Fruit fly (Drosophila melanogaster): ENCODE measurements around the gene Tpi.
A peak's percentile ranks its signal among the peaks of the same experiment; 100 is the strongest.

Gene Tpi

DNA sequence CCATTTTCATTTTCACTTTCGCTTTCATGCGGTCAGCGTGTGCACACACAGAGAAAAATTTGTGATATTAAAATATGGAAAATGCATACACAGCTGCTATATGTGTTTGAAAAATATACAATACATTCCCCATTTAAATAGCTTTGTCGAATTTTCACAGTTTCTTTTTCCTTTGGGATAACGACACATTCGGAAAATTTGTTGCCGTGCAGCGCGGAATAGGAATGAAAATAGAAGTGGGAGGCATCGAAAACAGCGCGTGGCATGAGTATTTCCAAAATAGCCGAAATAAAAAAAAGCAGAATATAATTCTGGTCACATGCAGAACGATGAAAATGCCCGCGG, 41.7 kb downstream of the Tpi start (continued):
- TF ChIP-seq z (GFP tag; IDR thresholded peaks at IDR 0.05): no peak; the same call in 2 of the 3 replicates
- TF ChIP-seq chinmo (GFP tag; IDR thresholded peaks at IDR 0.05; ENCODE audit: partially characterized antibody): 0 out of 4 replicates have a peak, but pooled peaks have one; percentile 47
- peak; percentile 75 for TF ChIP-seq CG12942 (GFP tag; optimal IDR thresholded peaks at IDR 0.05)
- peak; percentile 52 for TF ChIP-seq CG18011 (GFP tag; optimal IDR thresholded peaks at IDR 0.05)
- TF ChIP-seq CG31388 (GFP tag; optimal IDR thresholded peaks at IDR 0.05): peak; percentile 62
- TF ChIP-seq sisA (GFP tag; IDR thresholded peaks at IDR 0.05): peak; percentile 92
- peak; percentile 74 for TF ChIP-seq btn (GFP tag; optimal IDR thresholded peaks at IDR 0.05)
- TF ChIP-seq CG3281 (GFP tag; optimal IDR thresholded peaks at IDR 0.05): peak; percentile 84
- peak; percentile 69 for TF ChIP-seq CG6854 (GFP tag; optimal IDR thresholded peaks at IDR 0.05)
- TF ChIP-seq Sin3A (optimal IDR thresholded peaks at IDR 0.05): no peak
- TF ChIP-seq sna (GFP tag; IDR thresholded peaks at IDR 0.05; ENCODE audit: partially characterized antibody): no peak
- peak; percentile 62 for TF ChIP-seq Doc2 (GFP tag; IDR thresholded peaks at IDR 0.05)
- no peak for TF ChIP-seq yki (optimal IDR thresholded peaks at IDR 0.05)
- TF ChIP-seq pum (GFP tag; optimal IDR thresholded peaks at IDR 0.05): peak; percentile 82
- no peak for TF ChIP-seq Hr39 (optimal IDR thresholded peaks at IDR 0.05)
- TF ChIP-seq H2.0 (GFP tag; IDR thresholded peaks at IDR 0.05): peak; percentile 72
- TF ChIP-seq CG18262 (tag; optimal IDR thresholded peaks at IDR 0.05): peak; percentile 81
- TF ChIP-seq nerfin-2 (GFP tag; IDR thresholded peaks at IDR 0.05; ENCODE audit: partially characterized antibody): no peak
- TF ChIP-seq Hr3 (GFP tag; optimal IDR thresholded peaks at IDR 0.05): peak; percentile 74
- peak; percentile 72 for TF ChIP-seq tup (GFP tag; optimal IDR thresholded peaks at IDR 0.05)
- peak; percentile 73 for TF ChIP-seq CG10147 (GFP tag; optimal IDR thresholded peaks at IDR 0.05)
- TF ChIP-seq CG5953 (GFP tag; IDR thresholded peaks at IDR 0.05): peak; percentile 60
- peak; percentile 74 for TF ChIP-seq Rx (GFP tag; IDR thresholded peaks at IDR 0.05)
- TF ChIP-seq HLHmδ (GFP tag; optimal IDR thresholded peaks at IDR 0.05): no peak
- no peak for TF ChIP-seq Lim3 (GFP tag; IDR thresholded peaks at IDR 0.05)
- TF ChIP-seq Taf1 (GFP tag; IDR thresholded peaks at IDR 0.05): peak; percentile 69
- peak; percentile 79 for TF ChIP-seq CG16863 (GFP tag; optimal IDR thresholded peaks at IDR 0.05)
- peak; percentile 81 for TF ChIP-seq CG8944 (GFP tag; optimal IDR thresholded peaks at IDR 0.05)
- TF ChIP-seq Vsx1 (GFP tag; optimal IDR thresholded peaks at IDR 0.05): peak; percentile 54
- TF ChIP-seq cato (GFP tag; optimal IDR thresholded peaks at IDR 0.05; ENCODE audit: borderline replicate concordance): peak; percentile 58
- TF ChIP-seq E2f1 (GFP tag; IDR thresholded peaks at IDR 0.05): peak; percentile 88
- peak; percentile 81 for TF ChIP-seq schlank (tag; optimal IDR thresholded peaks at IDR 0.05)
- peak; percentile 26 for TF ChIP-seq Hmx (GFP tag; optimal IDR thresholded peaks at IDR 0.05)
- TF ChIP-seq CG11456 (GFP tag; IDR thresholded peaks at IDR 0.05): peak; percentile 90
- TF ChIP-seq Dip2 (GFP tag; IDR thresholded peaks at IDR 0.05): no peak
- TF ChIP-seq CG3995 (GFP tag; optimal IDR thresholded peaks at IDR 0.05): no peak
- peak; percentile 71 for TF ChIP-seq CG30431 (GFP tag; optimal IDR thresholded peaks at IDR 0.05)
- peak; percentile 80; the same call in 1 of the 2 replicates for TF ChIP-seq wor (GFP tag; IDR thresholded peaks at IDR 0.05)
- TF ChIP-seq Hr78 (GFP tag; optimal IDR thresholded peaks at IDR 0.05): peak in 1 of 2 experiments; percentile 45
- TF ChIP-seq CG15269 (tag; optimal IDR thresholded peaks at IDR 0.05): peak; percentile 87
- TF ChIP-seq CG10543 (GFP tag; optimal IDR thresholded peaks at IDR 0.05): peak; percentile 56
- TF ChIP-seq Max (GFP tag; optimal IDR thresholded peaks at IDR 0.05): peak; percentile 73
- peak; percentile 79 for TF ChIP-seq Side (GFP tag; optimal IDR thresholded peaks at IDR 0.05)
- peak; percentile 91 for TF ChIP-seq dysf (GFP tag; IDR thresholded peaks at IDR 0.05)
- peak; percentile 81 for TF ChIP-seq Chrac-16 (GFP tag; optimal IDR thresholded peaks at IDR 0.05)
- peak; percentile 83 for TF ChIP-seq zfh1 (GFP tag; IDR thresholded peaks at IDR 0.05)
- TF ChIP-seq CG14441 (GFP tag; IDR thresholded peaks at IDR 0.05): peak; percentile 85
- TF ChIP-seq zf30C (GFP tag; optimal IDR thresholded peaks at IDR 0.05): peak; percentile 69
- peak; percentile 73; the same call in 2 of the 3 replicates for TF ChIP-seq CG11560 (tag; IDR thresholded peaks at IDR 0.05)
- no peak for TF ChIP-seq ac (GFP tag; optimal IDR thresholded peaks at IDR 0.05)
- peak; percentile 77 for TF ChIP-seq CG1024 (GFP tag; IDR thresholded peaks at IDR 0.05)
- TF ChIP-seq CG17829 (tag; optimal IDR thresholded peaks at IDR 0.05): peak; percentile 72
- TF ChIP-seq CG14710 (tag; optimal IDR thresholded peaks at IDR 0.05): peak; percentile 66
